2 worm cellular contexts compared by ENCODE assay signal in the genomic region with DNA sequence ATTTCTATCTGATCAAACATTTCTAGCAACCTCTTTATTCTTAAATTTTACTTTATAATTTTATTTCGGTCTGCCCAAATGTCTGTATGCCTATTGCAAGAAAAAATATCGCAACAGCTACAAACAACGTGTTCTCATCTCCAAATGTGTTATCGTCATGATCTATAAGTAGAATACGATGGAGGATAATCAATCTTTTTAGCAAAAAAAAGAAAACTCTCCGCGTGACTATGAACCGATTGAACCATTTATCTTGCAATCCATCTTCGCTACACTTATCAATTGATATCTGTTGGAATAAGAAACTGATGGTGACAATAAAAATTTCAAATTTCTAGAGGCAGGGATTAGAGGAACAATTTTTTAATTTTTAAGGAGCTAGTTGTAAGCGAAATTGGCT.
TF ChIP-seq lines count a peak whose summit lies in the region.

No protein-coding gene starts in this region.

TF ChIP-seq in whole organism, L2 larva, 48 proteins besides CTCF, POLR2A, EP300 and RAD21 (continued from another document):
- TF ChIP-seq blmp-1 (tag; optimal IDR thresholded peaks at IDR 0.05; lab: Kevin White, UChicago; ENCODE audit: insufficient read depth), result peak; percentile 72
- no peak for TF ChIP-seq sem-4 (tag; optimal IDR thresholded peaks at IDR 0.05; lab: Kevin White, UChicago)
- TF ChIP-seq C34F6.9 (tag; optimal IDR thresholded peaks at IDR 0.05; lab: Kevin White, UChicago), result peak; percentile 6
- TF ChIP-seq nhr-11 (tag; optimal IDR thresholded peaks at IDR 0.05; lab: Kevin White, UChicago), result no peak
- no peak for TF ChIP-seq lsy-2 (tag; optimal IDR thresholded peaks at IDR 0.05; lab: Kevin White, UChicago)
- TF ChIP-seq lin-13 (GFP tag; optimal IDR thresholded peaks at IDR 0.05; lab: Kevin White, UChicago), result no peak
- no peak for TF ChIP-seq ama-1 (optimal IDR thresholded peaks at IDR 0.05; lab: Kevin White, UChicago)
- no peak for TF ChIP-seq lin-39 (tag; optimal IDR thresholded peaks at IDR 0.05; lab: Kevin White, UChicago)
- TF ChIP-seq sma-9 (GFP tag; optimal IDR thresholded peaks at IDR 0.05; lab: Kevin White, UChicago), result peak; percentile 87
- TF ChIP-seq sma-9 (tag; optimal IDR thresholded peaks at IDR 0.05; lab: Kevin White, UChicago), result no peak
- TF ChIP-seq zag-1 (tag; optimal IDR thresholded peaks at IDR 0.05; lab: Kevin White, UChicago), result no peak
- no peak for TF ChIP-seq nhr-77 (tag; optimal IDR thresholded peaks at IDR 0.05; lab: Kevin White, UChicago)
- no peak for TF ChIP-seq unc-62 (GFP tag; optimal IDR thresholded peaks at IDR 0.05; lab: Kevin White, UChicago)
- TF ChIP-seq skn-1 (tag; optimal IDR thresholded peaks at IDR 0.05; lab: Kevin White, UChicago), result no peak
- TF ChIP-seq crh-2 (tag; optimal IDR thresholded peaks at IDR 0.05; lab: Kevin White, UChicago), result no peak
- no peak for TF ChIP-seq nhr-129 (tag; optimal IDR thresholded peaks at IDR 0.05; lab: Kevin White, UChicago)
- no peak for TF ChIP-seq lin-11 (tag; optimal IDR thresholded peaks at IDR 0.05; lab: Kevin White, UChicago)
- TF ChIP-seq nhr-21 (tag; optimal IDR thresholded peaks at IDR 0.05; lab: Kevin White, UChicago), result peak; percentile 54
- peak in 1 of 2 experiments; percentile 4 for TF ChIP-seq mdl-1 (tag; optimal IDR thresholded peaks at IDR 0.05; lab: Kevin White, UChicago)

TF ChIP-seq in whole organism, L4 larva, 104 proteins besides CTCF, POLR2A, EP300 and RAD21 (continued from another document):
- TF ChIP-seq ceh-82 (tag; optimal IDR thresholded peaks at IDR 0.05; lab: Kevin White, UChicago), result no peak
- peak; percentile 44 for TF ChIP-seq mxl-3 (GFP tag; optimal IDR thresholded peaks at IDR 0.05; lab: Kevin White, UChicago)
- TF ChIP-seq hlh-30 (tag; optimal IDR thresholded peaks at IDR 0.05; lab: Kevin White, UChicago; ENCODE audit: insufficient read depth), result peak; percentile 45
- TF ChIP-seq nhr-11 (tag; optimal IDR thresholded peaks at IDR 0.05; lab: Kevin White, UChicago), result peak; percentile 42
- TF ChIP-seq unc-62 (GFP tag; optimal IDR thresholded peaks at IDR 0.05 in 1 of 2; lab: Kevin White, UChicago), result peak in 1 of 2 experiments; percentile 8
- TF ChIP-seq unc-62 (tag; optimal IDR thresholded peaks at IDR 0.05; lab: Kevin White, UChicago), result no peak
